Fruit fly (Drosophila melanogaster) whole organism, embryonic: Measurements from ENCODE around the gene JMJD4.

ENCODE experiments used
- Aef1 ChIP-seq: fragments of 200-800 bp; sonication (Bioruptor generic); IDR thresholded peaks from 3 replicates; pipeline ENCODE4 v1.3.6; 2022; ENCODE audit warnings: missing biosample characterization, missing genetic modification characterization
- B-H1 ChIP-seq: fragments of 200-800 bp; sonication (Bioruptor generic); IDR thresholded peaks from 3 replicates; pipeline ENCODE4 v1.3.6; 2022; ENCODE audit warnings: missing biosample characterization, missing genetic modification characterization
- B-H2 ChIP-seq: fragments of 200-800 bp; sonication (Bioruptor generic); optimal IDR thresholded peaks from 2 replicates; lab custom pipeline; 2018; ENCODE audit warnings: missing biosample characterization, mild to moderate bottlenecking, missing genetic modification characterization
- Blimp-1 ChIP-seq: fragments of 200-800 bp; sonication (Bioruptor generic); optimal IDR thresholded peaks from 3 replicates; lab custom pipeline; 2018; ENCODE audit warnings: missing biosample characterization, missing genetic modification characterization, mild to moderate bottlenecking, moderate library complexity, missing genetic modification reagents
- CG10267 ChIP-seq: fragments of 200-800 bp; sonication (Bioruptor generic); optimal IDR thresholded peaks from 2 replicates; lab custom pipeline; 2018; ENCODE audit warnings: missing biosample characterization, mild to moderate bottlenecking, missing genetic modification characterization, moderate library complexity
- CG10431 ChIP-seq: fragments of 200-800 bp; sonication (Bioruptor generic); optimal IDR thresholded peaks from 3 replicates; lab custom pipeline; 2018; ENCODE audit warnings: missing biosample characterization, mild to moderate bottlenecking, missing genetic modification characterization
- CG10462 ChIP-seq: fragments of 200-800 bp; sonication (Bioruptor generic); optimal IDR thresholded peaks from 2 replicates; lab custom pipeline; 2016; ENCODE audit warnings: missing biosample characterization, missing genetic modification characterization
- CG10565 ChIP-seq: fragments of 200-800 bp; sonication (Bioruptor generic); optimal IDR thresholded peaks from 3 replicates; lab custom pipeline; 2016; ENCODE audit warnings: missing biosample characterization, mild to moderate bottlenecking, missing genetic modification characterization
- CG12155 ChIP-seq: fragments of 200-800 bp; sonication (Bioruptor generic); optimal IDR thresholded peaks from 3 replicates; lab custom pipeline; 2016; ENCODE audit warnings: missing biosample characterization, missing genetic modification characterization
- CG13424 ChIP-seq: fragments of 200-800 bp; sonication (Bioruptor generic); optimal IDR thresholded peaks from 2 replicates; lab custom pipeline; 2019; ENCODE audit warnings: missing biosample characterization, mild to moderate bottlenecking, missing genetic modification characterization, moderate library complexity
- CG14860 ChIP-seq: fragments of 200-800 bp; sonication (Bioruptor generic); IDR thresholded peaks from 3 replicates; pipeline ENCODE4 v1.3.6; 2022; ENCODE audit warnings: missing biosample characterization, missing genetic modification characterization; ENCODE audit not compliant: partially characterized antibody
- CG16779 ChIP-seq: fragments of 200-800 bp; sonication (Bioruptor generic); IDR thresholded peaks from 2 replicates; pipeline ENCODE4 v1.3.6; 2022; ENCODE audit warnings: missing biosample characterization, missing genetic modification characterization
- CG16863 ChIP-seq: fragments of 200-800 bp; sonication (Bioruptor generic); optimal IDR thresholded peaks from 3 replicates; lab custom pipeline; 2016; ENCODE audit warnings: missing biosample characterization, missing genetic modification characterization
- CG18476 ChIP-seq: fragments of 200-800 bp; sonication (Bioruptor generic); optimal IDR thresholded peaks from 2 replicates; lab custom pipeline; 2016; ENCODE audit warnings: missing biosample characterization, mild to moderate bottlenecking, missing genetic modification characterization
- CG18764 ChIP-seq: fragments of 200-800 bp; sonication (Bioruptor generic); optimal IDR thresholded peaks from 3 replicates; lab custom pipeline; 2016; ENCODE audit warnings: missing biosample characterization, missing genetic modification characterization
- CG2129 ChIP-seq: fragments of 200-800 bp; sonication (Bioruptor generic); IDR thresholded peaks from 2 replicates; pipeline ENCODE4 v1.3.6; 2022; ENCODE audit warnings: missing biosample characterization, missing genetic modification characterization; ENCODE audit not compliant: partially characterized antibody
- CG2202 ChIP-seq: fragments of 200-800 bp; sonication (Bioruptor generic); optimal IDR thresholded peaks from 2 replicates; lab custom pipeline; 2018; ENCODE audit warnings: missing biosample characterization, mild to moderate bottlenecking, missing genetic modification characterization
- CG31441 ChIP-seq: fragments of 200-800 bp; sonication (Bioruptor generic); IDR thresholded peaks from 2 replicates; pipeline ENCODE4 v1.3.6; 2022; ENCODE audit warnings: missing biosample characterization, missing genetic modification characterization
- CG32767 ChIP-seq: fragments of 200-800 bp; sonication (Bioruptor generic); IDR thresholded peaks from 2 replicates; pipeline ENCODE4 v1.3.6; 2022; ENCODE audit warnings: missing biosample characterization, missing genetic modification characterization
- CG34422 ChIP-seq: fragments of 200-800 bp; sonication (Bioruptor generic); IDR thresholded peaks from 3 replicates; pipeline ENCODE4 v1.3.6; 2022; ENCODE audit warnings: missing biosample characterization, missing genetic modification characterization
- CG3995 ChIP-seq: fragments of 200-800 bp; sonication (Bioruptor generic); optimal IDR thresholded peaks from 3 replicates; lab custom pipeline; 2016; ENCODE audit warnings: missing biosample characterization, missing genetic modification characterization
- CG5180 ChIP-seq: fragments of 200-800 bp; sonication (Bioruptor generic); optimal IDR thresholded peaks from 3 replicates; lab custom pipeline; 2017; ENCODE audit warnings: missing biosample characterization, missing genetic modification characterization, mild to moderate bottlenecking, moderate library complexity, missing genetic modification reagents
- Doc3 ChIP-seq: fragments of 200-800 bp; sonication (Bioruptor generic); IDR thresholded peaks from 3 replicates; pipeline ENCODE4 v1.3.6; 2022; ENCODE audit warnings: missing biosample characterization, missing genetic modification characterization; ENCODE audit not compliant: partially characterized antibody
- Drgx ChIP-seq: fragments of 200-800 bp; sonication (Bioruptor generic); IDR thresholded peaks from 2 replicates; pipeline ENCODE4 v1.3.6; 2022; ENCODE audit warnings: missing biosample characterization, missing genetic modification characterization
- Eip74EF ChIP-seq, 2 experiments: fragments of 200-800 bp in 1 of 2; fragments of >200 bp in 1 of 2; sonication (Bioruptor generic) in 1 of 2; optimal IDR thresholded peaks; 2 replicates each; lab custom pipeline; 2017 to 2019; ENCODE audit warnings: missing biosample characterization in 2 of 2, missing genetic modification characterization in 2 of 2, mild to moderate bottlenecking in 1 of 2, moderate library complexity in 1 of 2
- GATAe ChIP-seq: fragments of 200-800 bp; sonication (Bioruptor generic); conservative IDR thresholded peaks from 2 replicates; pipeline ENCODE4 v1.3.6; 2022; ENCODE audit warnings: missing biosample characterization, missing genetic modification characterization
- Gsc ChIP-seq: fragments of 200-800 bp; sonication (Bioruptor generic); IDR thresholded peaks from 2 replicates; pipeline ENCODE4 v1.3.6; 2022; ENCODE audit warnings: missing biosample characterization, missing genetic modification characterization
- Gug ChIP-seq: fragments of 200-800 bp; sonication (Bioruptor generic); IDR thresholded peaks from 4 replicates; pipeline ENCODE4 v1.3.6; 2022; ENCODE audit warnings: missing biosample characterization, missing genetic modification characterization
- HLH54F ChIP-seq: fragments of 200-800 bp; sonication (Bioruptor generic); optimal IDR thresholded peaks from 3 replicates; lab custom pipeline; 2016; ENCODE audit warnings: missing biosample characterization, missing genetic modification characterization
- HmgZ ChIP-seq: fragments of 200-800 bp; sonication (Bioruptor generic); optimal IDR thresholded peaks from 2 replicates; lab custom pipeline; 2018; ENCODE audit warnings: missing biosample characterization, mild to moderate bottlenecking, missing genetic modification characterization
- Pdp1 ChIP-seq, 2 experiments: fragments of 200-800 bp; sonication (Bioruptor generic); optimal IDR thresholded peaks; 3 replicates each; lab custom pipeline; 2016; ENCODE audit warnings: missing biosample characterization in 2 of 2, missing genetic modification characterization in 2 of 2, mild to moderate bottlenecking in 1 of 2, moderate library complexity in 1 of 2
- Sry-β ChIP-seq: fragments of 200-800 bp; sonication (Bioruptor generic); optimal IDR thresholded peaks from 2 replicates; lab custom pipeline; 2018; ENCODE audit warnings: missing biosample characterization, mild to moderate bottlenecking, missing genetic modification characterization, moderate library complexity
- cato ChIP-seq: fragments of 200-800 bp; sonication (Bioruptor generic); optimal IDR thresholded peaks from 2 replicates; lab custom pipeline; 2016; ENCODE audit warnings: missing biosample characterization, missing genetic modification characterization, borderline replicate concordance
- cwo ChIP-seq: fragments of 200-800 bp; sonication (Bioruptor generic); optimal IDR thresholded peaks from 3 replicates; lab custom pipeline; 2017; ENCODE audit warnings: missing biosample characterization, missing genetic modification characterization, mild to moderate bottlenecking, moderate library complexity, missing genetic modification reagents
- emc ChIP-seq: fragments of 200-800 bp; sonication (Bioruptor generic); optimal IDR thresholded peaks from 2 replicates; lab custom pipeline; 2016; ENCODE audit warnings: missing biosample characterization, missing genetic modification characterization
- fru ChIP-seq: fragments of >200 bp; optimal IDR thresholded peaks from 2 replicates; lab custom pipeline; 2017
- grau ChIP-seq: fragments of 200-800 bp; optimal IDR thresholded peaks from 3 replicates; lab custom pipeline; 2019; ENCODE audit warnings: missing biosample characterization, mild to moderate bottlenecking, missing genetic modification characterization, moderate library complexity
- lbe ChIP-seq: fragments of 200-800 bp; sonication (Bioruptor generic); optimal IDR thresholded peaks from 2 replicates; lab custom pipeline; 2016; ENCODE audit warnings: missing biosample characterization, mild to moderate bottlenecking, missing genetic modification characterization
- lov ChIP-seq, 2 experiments: fragments of 200-800 bp in 1 of 2; fragments of >200 bp in 1 of 2; sonication (Bioruptor generic) in 1 of 2; IDR thresholded peaks in 1 of 2; optimal IDR thresholded peaks in 1 of 2; 2 replicates in 1 of 2; 3 replicates in 1 of 2; pipeline versions ENCODE4 v1.3.6 to Lab custom; 2017 to 2022; ENCODE audit warnings: missing biosample characterization in 1 of 2, missing genetic modification characterization in 1 of 2
- p53 ChIP-seq: fragments of 200-800 bp; sonication (Bioruptor generic); optimal IDR thresholded peaks from 2 replicates; lab custom pipeline; 2016; ENCODE audit warnings: missing biosample characterization, missing genetic modification characterization
- pfk ChIP-seq: fragments of 200-800 bp; sonication (Bioruptor generic); optimal IDR thresholded peaks from 2 replicates; lab custom pipeline; 2018; ENCODE audit warnings: missing biosample characterization, mild to moderate bottlenecking, missing genetic modification characterization, moderate library complexity
- pho ChIP-seq: fragments of 200-800 bp; sonication (Bioruptor generic); optimal IDR thresholded peaks from 2 replicates; lab custom pipeline; 2016; ENCODE audit warnings: missing biosample characterization, missing genetic modification characterization
- pros ChIP-seq: fragments of 200-800 bp; sonication (Bioruptor generic); optimal IDR thresholded peaks from 3 replicates; lab custom pipeline; 2019; ENCODE audit warnings: missing biosample characterization, mild to moderate bottlenecking, missing genetic modification characterization, moderate library complexity
- rib ChIP-seq: fragments of 200-800 bp; sonication (Bioruptor generic); IDR thresholded peaks from 2 replicates; pipeline ENCODE4 v1.3.6; 2022; ENCODE audit warnings: missing biosample characterization, missing genetic modification characterization
- row ChIP-seq: fragments of 200-800 bp; sonication (Bioruptor generic); IDR thresholded peaks from 3 replicates; pipeline ENCODE4 v1.3.6; 2022; ENCODE audit warnings: missing biosample characterization, missing genetic modification characterization
- sens-2 ChIP-seq: fragments of 200-800 bp; sonication (Bioruptor generic); IDR thresholded peaks from 2 replicates; pipeline ENCODE4 v1.3.6; 2022; ENCODE audit warnings: missing biosample characterization, missing genetic modification characterization
- slou ChIP-seq: fragments of 200-800 bp; sonication (Bioruptor generic); optimal IDR thresholded peaks from 3 replicates; lab custom pipeline; 2016; ENCODE audit warnings: missing biosample characterization, missing genetic modification characterization
- ssp ChIP-seq: fragments of 200-800 bp; sonication (Bioruptor generic); IDR thresholded peaks from 2 replicates; pipeline ENCODE4 v1.3.6; 2022; ENCODE audit warnings: missing biosample characterization, missing genetic modification characterization

Gene JMJD4

DNA sequence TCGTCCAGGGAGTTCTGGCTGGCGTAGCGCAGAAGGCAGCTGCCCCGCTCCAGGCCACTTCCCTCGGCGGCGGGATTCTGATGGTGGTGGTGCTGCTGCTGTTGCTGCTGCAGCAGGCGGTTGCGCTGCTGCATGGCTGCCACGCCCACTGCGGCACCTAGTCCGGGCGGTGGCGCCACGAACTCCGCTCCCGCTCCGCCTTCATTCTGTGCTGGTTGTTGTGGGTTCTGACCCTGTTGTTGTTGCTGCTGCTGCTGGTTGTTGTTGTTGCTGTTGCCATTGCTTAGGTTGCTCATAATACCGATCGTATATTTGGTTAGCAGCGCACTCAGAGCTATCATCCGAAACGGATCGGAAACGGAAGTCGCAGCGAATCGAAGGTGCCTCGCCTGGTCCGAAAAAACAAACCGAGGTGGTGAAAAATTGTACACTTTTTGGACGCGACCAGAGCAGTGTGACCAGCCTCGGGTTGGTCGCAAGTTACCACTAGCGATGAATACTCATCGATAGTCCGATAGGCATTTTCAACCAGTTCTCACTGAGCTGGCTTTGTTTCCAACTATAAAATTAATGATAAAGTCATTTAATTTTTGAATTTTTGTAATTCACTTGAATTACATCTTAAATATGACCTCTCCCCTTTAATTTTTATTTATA, 21.4 kb downstream of the JMJD4 start, which contains the start of gene kel (continued):
- TF ChIP-seq Aef1 (GFP tag; lab: Robert Waterston, UW) (no peak), CG2202 (tag; lab: Kevin White, UChicago) (peak; percentile 40), cato (GFP tag; lab: Kevin White, UChicago) (no peak), lbe (GFP tag; lab: Kevin White, UChicago) (peak; percentile 15), pfk (GFP tag; lab: Kevin White, UChicago) (peak; percentile 53), CG12155 (peak; percentile 30), CG16779 (no peak), Doc3 (GFP tag; lab: Robert Waterston, UW) (peak; percentile 53; the same call in 2 of the 3 replicates), CG32767 (GFP tag; lab: Robert Waterston, UW) (0 out of 2 replicates have a peak, but pooled peaks have one; percentile 30), Pdp1 (GFP tag; optimal IDR thresholded peaks at IDR 0.05; lab: Kevin White, UChicago) (peak in 1 of 2 experiments; percentile 42), CG10565 (no peak), CG34422 (GFP tag; lab: Robert Waterston, UW) (peak; percentile 64; the same call in 1 of the 3 replicates), CG31441 (GFP tag; lab: Robert Waterston, UW) (no peak; the same call in 1 of the 2 replicates), CG3995 (peak; percentile 49), row (GFP tag; lab: Robert Waterston, UW) (peak; percentile 73), Sry-β (no peak), CG16863 (GFP tag; lab: Kevin White, UChicago) (peak; percentile 5), CG10267 (tag; lab: Kevin White, UChicago) (peak; percentile 56), CG18764 (GFP tag; lab: Kevin White, UChicago) (no peak), HLH54F (GFP tag; lab: Kevin White, UChicago) (peak; percentile 37), CG5180 (GFP tag; lab: Kevin White, UChicago) (peak; percentile 13), Eip74EF (GFP tag; optimal IDR thresholded peaks at IDR 0.05; lab: Kevin White, UChicago) (peak in 1 of 2 experiments; percentile 56), ssp (peak; percentile 91), Gug (GFP tag; lab: Robert Waterston, UW) (no peak; the same call in 3 of the 4 replicates), CG2129 (no peak), GATAe (GFP tag; lab: Robert Waterston, UW) (no peak), Gsc (no peak), Drgx (GFP tag; lab: Robert Waterston, UW) (peak; percentile 49; the same call in 1 of the 2 replicates), Blimp-1 (peak; percentile 13), pho (peak; percentile 39), fru (lab: Kevin White, UChicago) (no peak), sens-2 (GFP tag; lab: Robert Waterston, UW) (no peak), B-H1 (GFP tag; lab: Robert Waterston, UW) (no peak; the same call in 2 of the 3 replicates), CG14860 (GFP tag; lab: Robert Waterston, UW) (peak; percentile 50; the same call in 2 of the 3 replicates), slou (peak; percentile 35), pros (GFP tag; lab: Kevin White, UChicago) (no peak), CG10462 (GFP tag; lab: Kevin White, UChicago) (no peak), p53 (no peak), rib (GFP tag; lab: Robert Waterston, UW) (peak; percentile 29; the same call in 1 of the 2 replicates), HmgZ (tag; lab: Kevin White, UChicago) (peak; percentile 77), lov (optimal IDR thresholded peaks at IDR 0.05; lab: Kevin White, UChicago) (no peak), lov (GFP tag; IDR thresholded peaks at IDR 0.05; lab: Robert Waterston, UW) (peak; percentile 50; the same call in 1 of the 3 replicates), B-H2 (GFP tag; lab: Kevin White, UChicago) (no peak), emc (GFP tag; lab: Kevin White, UChicago) (peak; percentile 4), CG18476 (GFP tag; lab: Kevin White, UChicago) (no peak), grau (tag; lab: Kevin White, UChicago) (peak; percentile 41), CG13424 (tag; lab: Kevin White, UChicago) (no peak), CG10431 (no peak), cwo (GFP tag; lab: Kevin White, UChicago) (peak; percentile 6)
